Worm (Caenorhabditis elegans) whole organism, midembryonic: Measurements from ENCODE around the gene mccc-2.

Source experiments
- flt-1 ChIP-seq: fragments of 200-800 bp; sonication (Bioruptor generic); IDR thresholded peaks from 2 replicates; pipeline ENCODE4 v1.3.6; 2022; ENCODE audit warnings: missing genetic modification characterization, missing compliant biosample characterization
- klf-2 ChIP-seq: fragments of 200-800 bp; sonication (Bioruptor generic); conservative IDR thresholded peaks from 2 replicates; pipeline ENCODE4 v1.3.6; 2022; ENCODE audit warnings: missing genetic modification reagents, missing genetic modification characterization, missing compliant biosample characterization

ce11 chrIII:9069712-9070111 is 19.5 kb downstream of the mccc-2 start:
- TF ChIP-seq klf-2 (GFP tag; lab: Robert Waterston, UW) (no peak), flt-1 (no peak)
